Worm (Caenorhabditis elegans) whole organism, late embryonic: ENCODE measurements around the gene F02E8.4.
A peak's percentile ranks its signal among the peaks of the same experiment; 100 is the strongest.

Experiments
- C38D4.7 ChIP-seq: fragments of 200-800 bp; sonication (Bioruptor generic); optimal IDR thresholded peaks from 2 replicates; lab custom pipeline; 2018; ENCODE audit warnings: mild to moderate bottlenecking, missing genetic modification characterization, moderate library complexity, missing compliant biosample characterization
- F13H6.1 ChIP-seq: sonication (generic microtip); optimal IDR thresholded peaks from 2 replicates; lab custom pipeline; 2016; ENCODE audit warnings: missing genetic modification characterization, missing compliant biosample characterization
- K02D7.2 ChIP-seq: sonication (generic microtip); optimal IDR thresholded peaks from 2 replicates; lab custom pipeline; 2017; ENCODE audit warnings: mild to moderate bottlenecking, missing genetic modification characterization, missing compliant biosample characterization
- T23F11.4 ChIP-seq: fragments of 200-800 bp; sonication (Bioruptor generic); optimal IDR thresholded peaks from 2 replicates; lab custom pipeline; 2018; ENCODE audit warnings: mild to moderate bottlenecking, missing genetic modification characterization, missing compliant biosample characterization
- Y22D7AL.16 ChIP-seq: sonication (generic microtip); optimal IDR thresholded peaks from 2 replicates; lab custom pipeline; 2016; ENCODE audit warnings: missing genetic modification characterization, missing compliant biosample characterization
- ahr-1 ChIP-seq: sonication (generic microtip); optimal IDR thresholded peaks from 2 replicates; lab custom pipeline; 2016; ENCODE audit warnings: missing genetic modification characterization, missing compliant biosample characterization
- ceh-14 ChIP-seq: sonication (generic microtip); optimal IDR thresholded peaks from 2 replicates; lab custom pipeline; 2016; ENCODE audit warnings: missing genotype, missing genetic modification characterization, missing compliant biosample characterization
- ceh-19 ChIP-seq: fragments of 200-800 bp; sonication (Bioruptor generic); optimal IDR thresholded peaks from 2 replicates; lab custom pipeline; 2018; ENCODE audit warnings: mild to moderate bottlenecking, missing genetic modification characterization, missing compliant biosample characterization
- ceh-2 ChIP-seq: sonication (generic microtip); optimal IDR thresholded peaks from 2 replicates; lab custom pipeline; 2016; ENCODE audit warnings: missing genotype, missing genetic modification characterization, missing compliant biosample characterization
- ceh-31 ChIP-seq: sonication (generic microtip); optimal IDR thresholded peaks from 2 replicates; lab custom pipeline; 2016; ENCODE audit warnings: missing genetic modification characterization, missing compliant biosample characterization
- ceh-34 ChIP-seq: sonication (generic microtip); optimal IDR thresholded peaks from 2 replicates; lab custom pipeline; 2016; ENCODE audit warnings: mild to moderate bottlenecking, missing genetic modification characterization, missing compliant biosample characterization
- ceh-6 ChIP-seq: fragments of 200-800 bp; sonication (Bioruptor generic); optimal IDR thresholded peaks from 2 replicates; lab custom pipeline; 2018; ENCODE audit warnings: mild to moderate bottlenecking, missing genetic modification characterization, missing compliant biosample characterization
- che-1 ChIP-seq: sonication (generic microtip); optimal IDR thresholded peaks from 2 replicates; lab custom pipeline; 2016; ENCODE audit warnings: mild to moderate bottlenecking, missing genetic modification characterization, missing compliant biosample characterization
- dmd-4 ChIP-seq: sonication (generic microtip); optimal IDR thresholded peaks from 2 replicates; lab custom pipeline; 2016; ENCODE audit warnings: borderline replicate concordance, missing genetic modification characterization, missing compliant biosample characterization
- elt-2 ChIP-seq: sonication (generic microtip); optimal IDR thresholded peaks from 2 replicates; lab custom pipeline; 2016; ENCODE audit warnings: missing genetic modification reagents, missing genetic modification characterization, missing compliant biosample characterization
- elt-4 ChIP-seq: sonication (generic microtip); optimal IDR thresholded peaks from 2 replicates; lab custom pipeline; 2016; ENCODE audit warnings: missing genetic modification characterization, missing compliant biosample characterization
- ets-4 ChIP-seq: sonication (generic microtip); optimal IDR thresholded peaks from 2 replicates; lab custom pipeline; 2016; ENCODE audit warnings: missing genetic modification characterization, missing compliant biosample characterization
- fax-1 ChIP-seq: sonication (generic microtip); optimal IDR thresholded peaks from 2 replicates; lab custom pipeline; 2016; ENCODE audit warnings: missing genotype, missing genetic modification characterization, missing compliant biosample characterization
- fkh-6 ChIP-seq: sonication (generic microtip); optimal IDR thresholded peaks from 2 replicates; lab custom pipeline; 2016; ENCODE audit warnings: missing genetic modification characterization, missing compliant biosample characterization
- gmeb-2 ChIP-seq: sonication (generic microtip); optimal IDR thresholded peaks from 2 replicates; lab custom pipeline; 2016; ENCODE audit warnings: missing genetic modification characterization, inconsistent platforms, missing compliant biosample characterization
- hlh-13 ChIP-seq: fragments of 200-800 bp; sonication (Bioruptor generic); optimal IDR thresholded peaks from 2 replicates; lab custom pipeline; 2018; ENCODE audit warnings: mild to moderate bottlenecking, missing genetic modification characterization, missing compliant biosample characterization
- hlh-15 ChIP-seq: sonication (generic microtip); optimal IDR thresholded peaks from 2 replicates; lab custom pipeline; 2016; ENCODE audit warnings: missing genetic modification characterization, missing compliant biosample characterization
- hlh-30 ChIP-seq: sonication (generic microtip); optimal IDR thresholded peaks from 2 replicates; lab custom pipeline; 2017; ENCODE audit warnings: antibody characterized with exemption, missing genetic modification characterization, missing compliant biosample characterization; ENCODE audit not compliant: insufficient read depth
- hlh-8 ChIP-seq: sonication (generic microtip); optimal IDR thresholded peaks from 2 replicates; lab custom pipeline; 2016; ENCODE audit warnings: missing genotype, missing genetic modification characterization, missing compliant biosample characterization
- lin-11 ChIP-seq: fragments of 200-800 bp; sonication (Bioruptor generic); optimal IDR thresholded peaks from 2 replicates; lab custom pipeline; 2018; ENCODE audit warnings: mild to moderate bottlenecking, missing genetic modification characterization, missing compliant biosample characterization
- madf-2 ChIP-seq: sonication (generic microtip); optimal IDR thresholded peaks from 2 replicates; lab custom pipeline; 2017; ENCODE audit warnings: missing genetic modification characterization, missing compliant biosample characterization
- mec-3 ChIP-seq: sonication (generic microtip); optimal IDR thresholded peaks from 2 replicates; lab custom pipeline; 2016; ENCODE audit warnings: borderline replicate concordance, missing genetic modification characterization, missing compliant biosample characterization
- nfya-1 ChIP-seq: sonication (generic microtip); optimal IDR thresholded peaks from 2 replicates; lab custom pipeline; 2017; ENCODE audit warnings: missing genetic modification characterization, mild to moderate bottlenecking, missing compliant biosample characterization, antibody characterized with exemption, moderate library complexity
- nhr-11 ChIP-seq: fragments of 150-350 bp; optimal IDR thresholded peaks from 2 replicates; lab custom pipeline; 2014; ENCODE audit warnings: missing biosample characterization, missing genetic modification characterization
- nhr-232 ChIP-seq: sonication (generic microtip); optimal IDR thresholded peaks from 2 replicates; lab custom pipeline; 2016; ENCODE audit warnings: missing genetic modification characterization, missing compliant biosample characterization
- npax-4 ChIP-seq: sonication (generic microtip); optimal IDR thresholded peaks from 2 replicates; lab custom pipeline; 2016; ENCODE audit warnings: missing genetic modification characterization, missing compliant biosample characterization
- pag-3 ChIP-seq: sonication (generic microtip); optimal IDR thresholded peaks from 2 replicates; lab custom pipeline; 2016; ENCODE audit warnings: missing compliant biosample characterization, missing genetic modification characterization, borderline replicate concordance
- pat-9 ChIP-seq: fragments of 200-800 bp; sonication (Bioruptor generic); optimal IDR thresholded peaks from 2 replicates; lab custom pipeline; 2018; ENCODE audit warnings: mild to moderate bottlenecking, missing genetic modification characterization, moderate library complexity, missing compliant biosample characterization
- pax-1 ChIP-seq: fragments of 150-350 bp; optimal IDR thresholded peaks from 2 replicates; lab custom pipeline; 2014; ENCODE audit warnings: missing biosample characterization, missing genetic modification characterization
- pha-4 ChIP-seq: fragments of 150-350 bp; optimal IDR thresholded peaks from 2 replicates; lab custom pipeline; 2018; ENCODE audit warnings: missing biosample characterization, missing genetic modification reagents, missing genetic modification characterization
- pqm-1 ChIP-seq: sonication (generic microtip); optimal IDR thresholded peaks from 2 replicates; lab custom pipeline; 2016; ENCODE audit warnings: missing genetic modification characterization, missing compliant biosample characterization
- pros-1 ChIP-seq: fragments of 150-350 bp; optimal IDR thresholded peaks from 2 replicates; lab custom pipeline; 2014; ENCODE audit warnings: missing biosample characterization, missing genetic modification reagents, missing genetic modification characterization
- rnt-1 ChIP-seq: sonication (generic microtip); optimal IDR thresholded peaks from 2 replicates; lab custom pipeline; 2016; ENCODE audit warnings: missing genetic modification characterization, missing compliant biosample characterization
- sdc-2 ChIP-seq: sonication (generic microtip); optimal IDR thresholded peaks from 2 replicates; lab custom pipeline; 2016; ENCODE audit warnings: missing genotype, missing genetic modification characterization, missing compliant biosample characterization
- sox-4 ChIP-seq: sonication (generic microtip); optimal IDR thresholded peaks from 2 replicates; lab custom pipeline; 2017; ENCODE audit warnings: mild to moderate bottlenecking, missing genetic modification characterization, inconsistent platforms, missing compliant biosample characterization
- syd-9 ChIP-seq: sonication (generic microtip); optimal IDR thresholded peaks from 2 replicates; lab custom pipeline; 2016; ENCODE audit warnings: mild to moderate bottlenecking, missing genetic modification characterization, moderate library complexity, missing compliant biosample characterization
- tbx-7 ChIP-seq: sonication (generic microtip); optimal IDR thresholded peaks from 2 replicates; lab custom pipeline; 2016; ENCODE audit warnings: missing genotype, missing genetic modification characterization, missing compliant biosample characterization
- unc-3 ChIP-seq, 2 experiments: fragments of 200-800 bp in 1 of 2; sonication (Bioruptor generic) in 1 of 2; sonication (generic microtip) in 1 of 2; conservative IDR thresholded peaks in 1 of 2; optimal IDR thresholded peaks in 1 of 2; 2 replicates each; pipeline versions ENCODE4 v1.3.6 to Lab custom; 2016 to 2022; ENCODE audit warnings: missing compliant biosample characterization in 2 of 2, missing genetic modification characterization in 2 of 2, missing genetic modification reagents in 1 of 2
- unc-55 ChIP-seq: sonication (generic microtip); optimal IDR thresholded peaks from 2 replicates; lab custom pipeline; 2017; ENCODE audit warnings: missing biosample characterization, missing genetic modification reagents, missing genetic modification characterization
- unc-86 ChIP-seq: sonication (generic microtip); optimal IDR thresholded peaks from 2 replicates; lab custom pipeline; 2016; ENCODE audit warnings: missing genetic modification characterization, missing compliant biosample characterization
- ztf-16 ChIP-seq: sonication (generic microtip); optimal IDR thresholded peaks from 2 replicates; lab custom pipeline; 2017; ENCODE audit warnings: missing genetic modification characterization, missing compliant biosample characterization

The F02E8.4 gene

ce11 chrX:4444073-4444472 is 9.8 kb upstream of the F02E8.4 start (continued):
- TF ChIP-seq dmd-4 (tag; lab: Kevin White, UChicago) (no peak), C38D4.7 (GFP tag; lab: Kevin White, UChicago) (peak; percentile 69), npax-4 (tag; lab: Kevin White, UChicago) (peak; percentile 28), hlh-15 (tag; lab: Kevin White, UChicago) (no peak), sox-4 (peak; percentile 66), madf-2 (tag; lab: Kevin White, UChicago) (peak; percentile 67), hlh-13 (GFP tag; lab: Kevin White, UChicago) (peak; percentile 56), hlh-8 (tag; lab: Kevin White, UChicago) (peak; percentile 55), ztf-16 (tag; lab: Kevin White, UChicago) (peak; percentile 62), gmeb-2 (tag; lab: Kevin White, UChicago) (peak; percentile 74), pha-4 (tag; lab: Kevin White, UChicago) (no peak), ceh-14 (tag; lab: Kevin White, UChicago) (peak; percentile 25), ceh-19 (GFP tag; lab: Kevin White, UChicago) (peak; percentile 65), fkh-6 (peak; percentile 49), pat-9 (no peak), ceh-2 (tag; lab: Kevin White, UChicago) (peak; percentile 30), lin-11 (tag; lab: Kevin White, UChicago) (peak; percentile 50), hlh-30 (tag; lab: Kevin White, UChicago) (peak; percentile 40), pax-1 (tag; lab: Kevin White, UChicago) (no peak), ets-4 (tag; lab: Kevin White, UChicago) (no peak), pqm-1 (no peak), tbx-7 (tag; lab: Kevin White, UChicago) (no peak), syd-9 (tag; lab: Kevin White, UChicago) (peak; percentile 70), unc-86 (tag; lab: Kevin White, UChicago) (peak; percentile 66), K02D7.2 (peak; percentile 55), pros-1 (tag; lab: Kevin White, UChicago) (no peak), ceh-31 (peak; percentile 11), unc-55 (GFP tag; lab: Kevin White, UChicago) (no peak), fax-1 (peak; percentile 39), elt-4 (tag; lab: Kevin White, UChicago) (no peak), mec-3 (no peak), nhr-232 (tag; lab: Kevin White, UChicago) (peak; percentile 62), ahr-1 (peak; percentile 32), pag-3 (tag; lab: Kevin White, UChicago) (no peak), T23F11.4 (peak; percentile 48), sdc-2 (tag; lab: Kevin White, UChicago) (peak; percentile 79), unc-3 (GFP tag; conservative IDR thresholded peaks at IDR 0.05; lab: Robert Waterston, UW) (peak; percentile 84; the same call in 1 of the 2 replicates), unc-3 (tag; optimal IDR thresholded peaks at IDR 0.05; lab: Kevin White, UChicago) (peak; percentile 58), nfya-1 (no peak), Y22D7AL.16 (tag; lab: Kevin White, UChicago) (peak; percentile 59), F13H6.1 (tag; lab: Kevin White, UChicago) (no peak), rnt-1 (tag; lab: Kevin White, UChicago) (peak; percentile 36)
- TF ChIP-seq, all 69 proteins: peak for 39

- peak; percentile 21 for TF ChIP-seq che-1
- TF ChIP-seq ceh-6, result peak; percentile 8
- TF ChIP-seq lin-11 (tag; lab: Kevin White, UChicago), result peak; percentile 4
- TF ChIP-seq ceh-34 (tag; lab: Kevin White, UChicago), result peak; percentile 8
- peak; percentile 7 for TF ChIP-seq nfya-1
- no peak for TF ChIP-seq C38D4.7 (GFP tag; lab: Kevin White, UChicago)
- TF ChIP-seq nhr-11 (tag; lab: Kevin White, UChicago), result no peak
- peak; percentile 15 for TF ChIP-seq elt-2
These were observed 9.1 kb upstream of the F02E8.4 start for ce11 chrX:4444843-4445242.
